Worm (Caenorhabditis elegans): ENCODE results near the gene cpt-5.

The cpt-5 gene

ce11 chrV:13872895-13873294 is at the start of gene cpt-5:
Gene cpt-5 (plus strand): TSS chrV:13873195.
- TF ChIP-seq snpc-4 (tag; optimal IDR thresholded peaks at IDR 0.05) (no peak), nhr-11 (tag; optimal IDR thresholded peaks at IDR 0.05) (no peak), fkh-2 (tag; optimal IDR thresholded peaks at IDR 0.05) (no peak)

DNA sequence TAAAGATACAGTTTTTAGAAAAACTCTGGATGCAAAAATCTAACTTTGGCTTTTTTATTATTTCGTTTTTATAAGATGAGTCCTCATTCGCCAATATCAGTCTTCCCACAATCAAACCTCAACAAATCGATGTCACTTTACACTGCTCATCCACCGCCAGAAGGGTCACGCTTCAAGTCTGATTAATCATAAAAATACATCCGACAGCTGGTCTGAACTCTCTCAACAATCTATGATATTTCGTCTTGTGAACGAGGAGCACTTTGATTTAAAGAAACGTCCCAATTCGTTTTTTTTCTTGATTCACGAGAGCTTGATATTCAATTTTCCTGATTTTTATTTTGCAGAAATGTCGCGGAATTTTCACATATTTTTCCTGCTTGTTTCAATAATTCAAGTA is 45.1 kb upstream of the cpt-5 start, which contains the start of gene nrf-5:
Gene nrf-5, plus strand, starts transcription at position 348 of the 400 bp plus-strand sequence.
- TF ChIP-seq nhr-43 (tag; optimal IDR thresholded peaks at IDR 0.05; ENCODE audit: poor library complexity, severe bottlenecking) (no peak), daf-12 (tag; optimal IDR thresholded peaks at IDR 0.05) (no peak), aly-2 (tag; optimal IDR thresholded peaks at IDR 0.05) (no peak), pha-4 (tag; optimal IDR thresholded peaks at IDR 0.05) (no peak), R02D3.7 (tag; optimal IDR thresholded peaks at IDR 0.05) (no peak), eor-1 (tag; optimal IDR thresholded peaks at IDR 0.05) (no peak), nhr-25 (tag; optimal IDR thresholded peaks at IDR 0.05) (no peak), ceh-9 (tag; optimal IDR thresholded peaks at IDR 0.05) (no peak), nhr-77 (tag; optimal IDR thresholded peaks at IDR 0.05) (no peak), nhr-76 (tag; optimal IDR thresholded peaks at IDR 0.05) (no peak), hmg-11 (tag; optimal IDR thresholded peaks at IDR 0.05) (no peak), egl-27 (tag; optimal IDR thresholded peaks at IDR 0.05) (no peak), fos-1 (tag; optimal IDR thresholded peaks at IDR 0.05) (no peak), lsy-12 (tag; optimal IDR thresholded peaks at IDR 0.05) (no peak)

ce11 chrV:13830813-13831212 is 42.2 kb upstream of the cpt-5 start, which contains the start of gene str-165:
Gene str-165 (plus strand): TSS chrV:13831113.
- TF ChIP-seq ama-1 (optimal IDR thresholded peaks at IDR 0.05) (no peak), skn-1 (tag; optimal IDR thresholded peaks at IDR 0.05) (no peak), nhr-25 (tag; optimal IDR thresholded peaks at IDR 0.05) (no peak), ztf-4 (tag; optimal IDR thresholded peaks at IDR 0.05) (no peak), zag-1 (tag; optimal IDR thresholded peaks at IDR 0.05) (no peak), pqm-1 (tag; optimal IDR thresholded peaks at IDR 0.05) (no peak), ceh-16 (tag; optimal IDR thresholded peaks at IDR 0.05) (no peak)

ce11 chrV:13833951-13834350 is 39.0 kb upstream of the cpt-5 start, which contains the start of gene srx-129:
Gene srx-129 (plus strand): TSS chrV:13834251.
- TF ChIP-seq zag-1 (tag; optimal IDR thresholded peaks at IDR 0.05) = no peak
- no peak for TF ChIP-seq egl-27 (tag; optimal IDR thresholded peaks at IDR 0.05)

DNA sequence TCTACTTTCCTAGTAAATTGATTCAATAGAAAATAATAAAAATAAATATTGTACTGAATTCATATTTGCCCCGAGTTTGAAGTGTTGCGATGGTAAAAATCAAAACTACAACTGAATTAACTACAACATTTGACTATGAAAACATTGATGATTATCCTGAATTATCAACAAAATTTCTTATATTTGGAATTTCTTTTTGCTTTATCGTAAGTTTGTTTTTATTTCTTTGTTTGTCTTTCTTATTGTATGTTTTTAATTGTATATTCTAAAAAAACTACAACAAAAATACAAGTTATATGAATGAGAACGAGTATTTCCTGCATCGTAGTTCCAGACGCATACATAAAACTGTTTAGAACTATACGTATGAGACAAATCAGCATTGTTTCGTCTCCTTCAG is 35.8 kb upstream of the cpt-5 start, which contains the start of gene srx-128:
Gene srx-128, plus strand, starts transcription at position 301 of the 400 bp plus-strand sequence.
- no peak for TF ChIP-seq nhr-237 (tag; optimal IDR thresholded peaks at IDR 0.05)
- TF ChIP-seq nhr-67 (tag; optimal IDR thresholded peaks at IDR 0.05) = no peak
- no peak for TF ChIP-seq skn-1 (tag; optimal IDR thresholded peaks at IDR 0.05)
- TF ChIP-seq R02D3.7 (tag; optimal IDR thresholded peaks at IDR 0.05) = no peak
- TF ChIP-seq unc-62 (GFP tag; optimal IDR thresholded peaks at IDR 0.05) = no peak
- TF ChIP-seq ceh-28 (tag; optimal IDR thresholded peaks at IDR 0.05) = no peak
- no peak for TF ChIP-seq egl-27 (tag; optimal IDR thresholded peaks at IDR 0.05)
- no peak for TF ChIP-seq hmg-11 (tag; optimal IDR thresholded peaks at IDR 0.05)
- TF ChIP-seq nhr-28 (tag; optimal IDR thresholded peaks at IDR 0.05) = no peak

ce11 chrV:13839433-13839832 is 33.6 kb upstream of the cpt-5 start, which contains the start of gene F55B12.10:
Gene F55B12.10 (plus strand): TSS chrV:13839733.
- TF ChIP-seq nhr-11 (tag; optimal IDR thresholded peaks at IDR 0.05) = no peak
- TF ChIP-seq eor-1 (tag; optimal IDR thresholded peaks at IDR 0.05) = no peak
- TF ChIP-seq egl-27 (tag; optimal IDR thresholded peaks at IDR 0.05) = no peak
- no peak for TF ChIP-seq elt-3 (tag; optimal IDR thresholded peaks at IDR 0.05)
- no peak for TF ChIP-seq nhr-43 (tag; optimal IDR thresholded peaks at IDR 0.05; ENCODE audit: poor library complexity, severe bottlenecking)
- no peak for TF ChIP-seq hmg-11 (tag; optimal IDR thresholded peaks at IDR 0.05)

DNA sequence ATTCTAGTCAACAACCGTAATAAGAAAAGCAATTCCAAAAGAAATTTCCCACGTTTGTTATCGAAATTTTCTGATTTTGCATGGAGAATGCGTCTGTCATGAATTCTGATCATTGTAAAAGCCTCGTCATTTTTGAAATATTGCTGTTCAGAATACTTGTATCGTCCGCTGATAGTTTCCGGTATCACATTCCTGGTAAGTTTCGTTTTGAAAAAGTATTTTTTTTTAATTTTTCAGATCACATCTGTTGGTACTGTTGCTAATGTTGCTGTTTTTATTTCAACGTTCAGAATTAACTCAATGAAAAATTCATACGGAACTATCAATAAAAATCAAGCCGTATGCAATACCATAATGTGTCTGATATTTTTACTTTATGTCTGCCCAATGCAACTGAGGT is 32.1 kb upstream of the cpt-5 start, which contains the start of gene srx-17:
Gene srx-17, plus strand, starts transcription at position 301 of the 400 bp plus-strand sequence.
- TF ChIP-seq ZK546.5 (tag; optimal IDR thresholded peaks at IDR 0.05) (no peak), fkh-2 (tag; optimal IDR thresholded peaks at IDR 0.05) (no peak), egl-27 (tag; optimal IDR thresholded peaks at IDR 0.05) (no peak), mml-1 (tag; optimal IDR thresholded peaks at IDR 0.05) (no peak), pha-4 (tag; optimal IDR thresholded peaks at IDR 0.05) (no peak), sea-2 (GFP tag; optimal IDR thresholded peaks at IDR 0.05) (no peak), nhr-23 (tag; optimal IDR thresholded peaks at IDR 0.05) (no peak), lsy-12 (tag; optimal IDR thresholded peaks at IDR 0.05) (no peak), ama-1 (optimal IDR thresholded peaks at IDR 0.05) (no peak), lin-39 (tag; optimal IDR thresholded peaks at IDR 0.05) (no peak), elt-2 (tag; optimal IDR thresholded peaks at IDR 0.05) (no peak), nhr-77 (tag; optimal IDR thresholded peaks at IDR 0.05) (no peak)

Measured in whole organism, L3 larva.